Fruit fly (Drosophila melanogaster) whole organism, adult: ENCODE data around the gene CG11656.
A peak's percentile ranks its signal among the peaks of the same experiment; 100 is the strongest.

Experiments used
- CG11617 ChIP-seq: fragments of 200-800 bp; sonication (Bioruptor generic); optimal IDR thresholded peaks from 2 replicates; lab custom pipeline; 2017; ENCODE audit warnings: mild to moderate bottlenecking, missing biosample characterization, missing genetic modification reagents, missing genetic modification characterization
- CG12768 ChIP-seq: fragments of 200-800 bp; sonication (Bioruptor generic); optimal IDR thresholded peaks from 2 replicates; lab custom pipeline; 2017; ENCODE audit warnings: missing biosample characterization, missing genetic modification characterization, mild to moderate bottlenecking, moderate library complexity, missing genetic modification reagents
- CG14711 ChIP-seq: fragments of 200-800 bp; sonication (Bioruptor generic); optimal IDR thresholded peaks from 2 replicates; lab custom pipeline; 2018; ENCODE audit warnings: missing biosample characterization, mild to moderate bottlenecking, missing genetic modification characterization, moderate library complexity
- CG1620 ChIP-seq: fragments of 200-800 bp; sonication (Bioruptor generic); optimal IDR thresholded peaks from 2 replicates; lab custom pipeline; 2016; ENCODE audit warnings: missing biosample characterization, missing genetic modification characterization
- CG33017 ChIP-seq: fragments of 200-800 bp; sonication (Bioruptor generic); optimal IDR thresholded peaks from 2 replicates; lab custom pipeline; 2018; ENCODE audit warnings: missing biosample characterization, mild to moderate bottlenecking, missing genetic modification characterization, moderate library complexity
- CG5204 ChIP-seq: fragments of 200-800 bp; sonication (Bioruptor generic); optimal IDR thresholded peaks from 2 replicates; lab custom pipeline; 2016; ENCODE audit warnings: missing biosample characterization, missing genetic modification characterization
- CG7045 ChIP-seq: fragments of 200-800 bp; sonication (Bioruptor generic); optimal IDR thresholded peaks from 2 replicates; lab custom pipeline; 2017; ENCODE audit warnings: missing biosample characterization, mild to moderate bottlenecking, missing genetic modification characterization
- CG7101 ChIP-seq: fragments of 200-800 bp; sonication (Bioruptor generic); optimal IDR thresholded peaks from 2 replicates; lab custom pipeline; 2018; ENCODE audit warnings: missing biosample characterization, mild to moderate bottlenecking, missing genetic modification characterization, moderate library complexity
- Clk ChIP-seq: fragments of 200-800 bp; sonication (Bioruptor generic); optimal IDR thresholded peaks from 2 replicates; lab custom pipeline; 2017; ENCODE audit warnings: missing biosample characterization, missing genetic modification characterization
- Crg-1 ChIP-seq: fragments of 200-800 bp; sonication (Bioruptor generic); optimal IDR thresholded peaks from 2 replicates; lab custom pipeline; 2016; ENCODE audit warnings: missing biosample characterization, missing genetic modification characterization
- Hr96 ChIP-seq: fragments of 200-800 bp; sonication (Bioruptor generic); optimal IDR thresholded peaks from 2 replicates; lab custom pipeline; 2016; ENCODE audit warnings: missing biosample characterization, missing genetic modification characterization
- Mnt ChIP-seq: fragments of 200-800 bp; sonication (Bioruptor generic); optimal IDR thresholded peaks from 2 replicates; lab custom pipeline; 2016; ENCODE audit warnings: missing biosample characterization, mild to moderate bottlenecking, missing genetic modification characterization
- bab1 ChIP-seq: fragments of 200-800 bp; sonication (Bioruptor generic); optimal IDR thresholded peaks from 3 replicates; lab custom pipeline; 2019; ENCODE audit warnings: missing biosample characterization, mild to moderate bottlenecking, missing genetic modification characterization, moderate library complexity
- cic ChIP-seq: fragments of 200-800 bp; sonication (Bioruptor generic); optimal IDR thresholded peaks from 2 replicates; lab custom pipeline; 2017; ENCODE audit warnings: missing biosample characterization, mild to moderate bottlenecking, missing genetic modification characterization, moderate library complexity
- cnc ChIP-seq, 2 experiments: fragments of >200 bp; optimal IDR thresholded peaks; 2 replicates each; lab custom pipeline; 2017
- kay ChIP-seq: fragments of 200-800 bp; sonication (Bioruptor generic); peaks from one replicate; lab custom pipeline; 2016; ENCODE audit warnings: missing biosample characterization, missing genetic modification characterization, borderline replicate concordance
- ovo ChIP-seq: fragments of 200-800 bp; sonication (Bioruptor generic); optimal IDR thresholded peaks from 2 replicates; lab custom pipeline; 2016; ENCODE audit warnings: missing biosample characterization, missing genetic modification characterization
- pad ChIP-seq: fragments of 200-800 bp; sonication (Bioruptor generic); optimal IDR thresholded peaks from 3 replicates; lab custom pipeline; 2017; ENCODE audit warnings: missing biosample characterization, missing genetic modification characterization, mild to moderate bottlenecking, moderate library complexity, missing genetic modification reagents
- tj ChIP-seq: fragments of 200-800 bp; sonication (Bioruptor generic); optimal IDR thresholded peaks from 3 replicates; lab custom pipeline; 2017; ENCODE audit warnings: missing biosample characterization, mild to moderate bottlenecking, missing genetic modification characterization, moderate library complexity
- toe ChIP-seq: fragments of 200-800 bp; sonication (Bioruptor generic); optimal IDR thresholded peaks from 2 replicates; lab custom pipeline; 2016; ENCODE audit warnings: missing biosample characterization, missing genetic modification characterization

Gene CG11656

DNA sequence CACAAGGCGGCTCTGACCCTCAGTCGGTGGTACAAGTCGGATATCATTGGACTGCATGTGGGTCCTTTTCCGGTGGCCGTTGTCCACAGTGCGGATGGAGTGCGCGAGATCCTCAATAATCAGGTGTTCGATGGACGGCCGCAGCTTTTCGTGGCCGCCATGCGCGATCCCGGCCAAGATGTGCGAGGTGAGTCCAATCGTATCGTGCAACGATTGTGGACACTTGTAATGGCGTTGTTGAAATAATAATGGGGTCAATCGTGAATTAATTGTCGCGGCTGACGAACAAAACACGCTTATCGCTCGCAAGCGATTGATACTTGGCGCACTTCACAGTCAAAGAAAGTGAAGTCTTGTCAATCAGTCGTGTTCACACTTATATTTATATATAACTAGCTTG, 45.7 kb upstream of the CG11656 start:
- TF ChIP-seq CG14711 (tag; lab: Kevin White, UChicago) = no peak
- TF ChIP-seq Clk (GFP tag; lab: Kevin White, UChicago) = no peak
- no peak for TF ChIP-seq cic
- no peak for TF ChIP-seq toe (GFP tag; lab: Kevin White, UChicago)
- TF ChIP-seq CG33017 (tag; lab: Kevin White, UChicago) = no peak
- no peak for TF ChIP-seq Crg-1 (GFP tag; lab: Kevin White, UChicago)
- no peak for TF ChIP-seq CG11617 (GFP tag; lab: Kevin White, UChicago)
- TF ChIP-seq CG7101 (tag; lab: Kevin White, UChicago) = no peak
- TF ChIP-seq pad (GFP tag; lab: Kevin White, UChicago) = no peak

DNA sequence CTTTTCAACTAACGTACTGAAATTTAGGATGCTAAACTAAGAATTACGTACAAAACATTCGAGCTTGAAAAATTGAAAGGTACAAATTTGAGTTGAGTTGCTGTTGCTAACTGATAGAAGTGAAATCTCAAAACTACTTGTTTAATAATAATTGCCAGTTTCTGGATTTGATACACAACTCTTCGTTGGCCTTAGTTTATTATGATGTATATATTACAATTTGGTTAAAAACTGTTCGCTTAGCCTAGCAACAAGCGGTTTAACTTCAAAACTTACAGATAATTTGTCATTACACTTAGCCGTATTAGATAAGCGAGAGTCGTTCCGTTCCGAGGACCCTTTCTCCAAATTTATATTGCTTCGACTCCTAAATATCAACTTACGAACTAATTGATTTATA, 42.1 kb upstream of the CG11656 start, which contains the start of the genes CG14384 and grsm:
Gene CG14384, minus strand, starts transcription at position 101 of the 400 bp plus-strand sequence.
Gene grsm, minus strand, starts transcription at position 101 of the 400 bp plus-strand sequence.
- no peak for TF ChIP-seq ovo
- TF ChIP-seq bab1 (GFP tag; lab: Kevin White, UChicago) = no peak
- no peak for TF ChIP-seq Clk (GFP tag; lab: Kevin White, UChicago)
- peak; percentile 44 for TF ChIP-seq kay (GFP tag; lab: Kevin White, UChicago)
- no peak for TF ChIP-seq CG1620 (GFP tag; lab: Kevin White, UChicago)

DNA sequence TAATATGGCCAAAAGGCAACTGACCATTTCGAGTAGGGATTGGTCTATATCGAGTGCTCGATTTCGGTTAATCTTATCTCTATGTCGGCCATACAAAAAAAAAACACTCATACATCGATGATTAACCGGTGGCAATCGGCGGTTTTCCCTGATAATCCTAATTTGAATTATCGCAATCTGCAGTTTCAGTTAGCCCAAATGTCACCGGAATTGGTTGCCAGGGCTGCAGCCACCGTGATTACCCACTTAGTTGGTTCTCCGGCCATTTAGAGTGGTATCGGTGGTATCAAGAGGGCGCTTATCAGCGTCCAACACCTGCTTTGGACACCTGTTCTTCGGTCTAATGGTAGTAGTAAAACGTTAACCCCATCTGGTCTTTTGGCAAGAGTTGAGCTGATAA, 37.6 kb upstream of the CG11656 start:
- peak; percentile 13 for TF ChIP-seq Mnt (GFP tag; lab: Kevin White, UChicago)
- no peak for TF ChIP-seq Hr96
- no peak for TF ChIP-seq CG7045

DNA sequence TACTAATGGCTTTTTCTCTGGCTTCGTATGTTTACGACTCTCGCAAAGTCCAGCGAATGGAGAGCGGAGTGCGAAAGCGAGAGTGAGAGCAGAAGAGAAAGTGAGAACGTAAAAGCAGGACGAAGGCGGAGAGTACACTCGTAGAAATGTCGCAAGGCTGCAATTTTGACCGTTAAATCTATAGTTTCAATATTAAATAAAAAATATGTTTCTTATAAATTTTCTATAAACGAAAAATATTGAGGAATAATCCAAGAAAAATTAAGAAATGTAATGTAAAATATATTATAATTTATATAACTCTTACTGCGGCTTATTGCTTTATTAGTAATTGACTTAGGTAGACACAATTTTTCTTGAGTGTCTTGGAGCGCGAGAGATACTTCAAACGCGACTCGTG, 35.2 kb upstream of the CG11656 start:
- TF ChIP-seq CG33017 (tag; lab: Kevin White, UChicago) (peak; percentile 5), kay (GFP tag; lab: Kevin White, UChicago) (no peak)

DNA sequence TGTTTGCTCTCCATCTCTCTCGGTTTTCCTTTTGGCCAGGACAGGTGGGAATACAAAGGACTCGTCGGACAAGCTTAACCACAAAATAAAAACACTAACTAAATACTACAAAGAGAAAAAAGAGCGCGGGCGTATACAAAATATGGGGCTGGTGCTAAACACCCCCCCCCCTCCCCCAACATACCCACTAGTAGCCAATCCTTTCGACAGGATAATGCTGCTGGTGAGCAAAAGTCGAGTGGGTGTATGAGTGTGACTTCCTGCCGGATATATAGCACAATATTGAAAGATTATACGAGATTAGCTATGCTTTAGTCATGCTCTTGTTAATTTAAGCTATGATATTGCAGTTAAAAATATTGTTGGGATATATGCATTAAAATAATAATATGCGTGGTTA, 34.5 kb upstream of the CG11656 start:
- no peak for TF ChIP-seq kay (GFP tag; lab: Kevin White, UChicago)
- no peak for TF ChIP-seq CG7101 (tag; lab: Kevin White, UChicago)

DNA sequence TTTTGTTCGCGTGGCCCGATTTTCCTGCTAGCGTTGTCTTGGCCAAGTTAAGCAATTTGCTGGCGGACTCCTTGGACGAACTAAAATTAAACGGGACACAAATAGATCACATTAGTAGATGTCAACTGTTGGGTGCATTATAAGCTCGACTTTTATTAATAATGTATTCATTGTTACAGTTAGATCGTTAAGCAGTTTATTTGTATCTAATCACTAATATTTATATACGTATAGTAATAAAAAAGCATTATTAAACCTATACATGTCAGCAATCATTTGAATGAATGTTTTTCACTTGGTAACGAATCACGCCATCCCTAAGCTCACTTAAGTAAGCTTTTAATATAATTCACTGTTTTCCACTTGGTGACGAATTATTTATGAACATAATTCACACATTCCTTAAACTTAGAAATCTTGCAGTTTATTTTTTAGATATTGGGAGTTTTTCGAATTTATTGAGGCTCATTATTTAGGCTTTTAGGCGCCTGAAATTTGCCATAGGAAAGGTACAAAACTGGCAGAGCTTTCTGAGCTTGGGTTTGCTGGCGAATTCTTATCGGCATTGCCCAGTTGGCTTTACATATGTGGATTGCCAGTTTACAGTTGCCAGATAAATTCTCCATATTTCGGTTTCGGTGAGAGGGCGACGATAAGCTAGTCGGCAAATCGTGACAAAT, 32.2 kb upstream of the CG11656 start, which contains the start of the genes CG7381 and CG7091:
Gene CG7381, minus strand, starts transcription at position 101 of the 680 bp plus-strand sequence.
Gene CG7091, plus strand, starts transcription at position 630 of the 680 bp plus-strand sequence.
- TF ChIP-seq CG5204 = no peak
- TF ChIP-seq Crg-1 (GFP tag; lab: Kevin White, UChicago) = no peak
- TF ChIP-seq kay (GFP tag; lab: Kevin White, UChicago) = peak; percentile 48
- TF ChIP-seq cic = no peak
- TF ChIP-seq bab1 (GFP tag; lab: Kevin White, UChicago) = peak; percentile 0
- TF ChIP-seq cnc (optimal IDR thresholded peaks at IDR 0.05; lab: Kevin White, UChicago) = no peak
- TF ChIP-seq CG7045 = no peak
- TF ChIP-seq ovo = no peak
- peak; percentile 70 for TF ChIP-seq pad (GFP tag; lab: Kevin White, UChicago)
- TF ChIP-seq Mnt (GFP tag; lab: Kevin White, UChicago) = no peak
- no peak for TF ChIP-seq tj (GFP tag; lab: Kevin White, UChicago)

DNA sequence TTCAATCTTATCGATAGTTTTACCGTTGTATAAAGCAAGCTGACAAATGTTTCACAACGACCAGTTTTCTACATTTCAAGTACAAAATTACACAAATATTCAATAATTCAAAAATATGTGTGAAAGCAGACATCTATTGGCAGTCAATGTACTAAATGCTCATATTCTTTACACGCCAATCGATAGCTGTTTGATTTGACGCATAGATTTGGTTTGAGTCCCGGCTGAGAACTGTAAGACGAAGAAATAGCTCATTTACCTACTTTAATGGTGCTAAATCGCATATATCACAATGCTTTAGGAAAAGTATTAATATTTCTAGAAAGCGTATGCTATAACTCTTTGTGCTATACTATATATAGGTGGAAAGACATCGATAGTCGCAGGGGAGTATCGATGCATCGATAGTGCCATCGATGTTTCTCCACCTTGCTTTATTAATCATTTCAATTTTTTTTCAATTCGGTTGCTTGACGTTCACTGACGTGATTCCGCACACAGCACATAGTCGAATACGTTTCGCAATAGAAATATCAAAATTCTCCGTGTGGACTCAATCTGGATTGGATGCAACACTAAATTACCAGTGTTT, 29.0 kb upstream of the CG11656 start, which contains the start of gene Paip2:
Gene Paip2, plus strand, starts transcription at position 165 of the 592 bp plus-strand sequence.
- TF ChIP-seq Mnt (GFP tag; lab: Kevin White, UChicago) (peak; percentile 6), CG7101 (tag; lab: Kevin White, UChicago) (no peak), CG1620 (GFP tag; lab: Kevin White, UChicago) (peak; percentile 9), cnc (optimal IDR thresholded peaks at IDR 0.05; lab: Kevin White, UChicago) (no peak), Clk (GFP tag; lab: Kevin White, UChicago) (no peak), kay (GFP tag; lab: Kevin White, UChicago) (no peak), CG7045 (no peak), CG12768 (GFP tag; lab: Kevin White, UChicago) (no peak), CG14711 (tag; lab: Kevin White, UChicago) (peak; percentile 4), Hr96 (peak; percentile 41), bab1 (GFP tag; lab: Kevin White, UChicago) (no peak)
